Worm (Caenorhabditis elegans) whole organism, dauer: ENCODE results near the gene C27D6.12.
"Not testable (repeated sequence)": the region's sequence is repeated elsewhere in the genome, so short reads cannot be mapped to it uniquely, and the experiment has no call there.

Experiments
- unc-62 ChIP-seq: sonication (generic microtip); optimal IDR thresholded peaks from 2 replicates; lab custom pipeline; 2017; ENCODE audit warnings: missing biosample characterization, missing genetic modification reagents, missing genetic modification characterization

The C27D6.12 gene

DNA sequence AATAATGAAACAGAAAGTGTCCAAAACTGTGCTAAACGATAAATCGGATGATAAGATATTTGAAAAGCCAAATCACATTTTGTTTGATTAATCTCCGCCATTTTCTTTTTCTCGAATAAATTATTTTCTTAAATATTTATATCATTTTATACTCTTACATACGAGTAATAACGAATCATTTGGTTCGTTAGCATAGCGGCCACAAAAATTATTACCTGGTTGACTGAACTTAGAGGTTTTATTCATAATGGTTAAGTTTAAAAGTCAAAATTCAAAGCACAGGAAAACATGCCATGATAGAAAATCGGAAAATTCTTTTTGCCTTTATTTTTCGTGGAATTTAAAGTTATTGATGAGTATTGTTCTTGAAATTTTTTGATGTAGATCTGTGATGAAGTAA is 14.5 kb downstream of the C27D6.12 start, which contains the start of gene srb-5:
srb-5 (minus strand) TSS at position 101 of the 400 bp plus-strand sequence.
- no peak for TF ChIP-seq unc-62

ce11 chrII:5161102-5161501 is 16.7 kb downstream of the C27D6.12 start, which contains the start of gene C27D6.11:
C27D6.11 (minus strand) TSS chrII:5161202.
- no peak for TF ChIP-seq unc-62

- not testable (repeated sequence) for TF ChIP-seq unc-62
Measured at ce11 chrII:5158774-5159173, 19.0 kb downstream of the C27D6.12 start, which contains the start of gene F58A6.9. F58A6.9 (minus strand) TSS chrII:5158874.

- TF ChIP-seq unc-62, result no peak
Measured at ce11 chrII:5157525-5157924, 20.3 kb downstream of the C27D6.12 start, which contains the start of gene srb-13. srb-13 (minus strand) TSS chrII:5157625.

DNA sequence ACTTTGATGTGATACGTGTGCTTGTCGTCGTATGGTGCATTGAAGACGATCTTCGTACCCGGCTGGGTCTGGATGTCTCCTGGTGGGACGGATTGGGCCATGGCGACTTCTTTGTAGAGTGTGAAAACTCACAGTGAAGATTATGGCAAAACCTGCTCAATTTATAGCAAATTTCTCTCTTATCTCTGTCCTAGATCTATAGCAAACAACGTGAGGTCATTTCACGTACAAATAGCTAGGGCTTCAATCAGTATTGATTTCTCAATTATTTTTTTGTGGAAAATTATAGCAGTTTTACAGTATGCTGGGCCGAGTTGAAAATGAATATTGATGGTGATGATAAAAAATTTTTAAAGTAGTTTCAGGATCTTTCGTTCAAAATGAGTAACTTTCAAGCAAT is 20.8 kb downstream of the C27D6.12 start, which contains the start of gene msp-45:
msp-45 (minus strand) TSS at position 101 of the 400 bp plus-strand sequence.
- no peak for TF ChIP-seq unc-62

ce11 chrII:5154540-5154939 is 23.3 kb downstream of the C27D6.12 start, which contains the start of gene srb-12:
srb-12 (minus strand) TSS chrII:5154640.
- TF ChIP-seq unc-62, result no peak

DNA sequence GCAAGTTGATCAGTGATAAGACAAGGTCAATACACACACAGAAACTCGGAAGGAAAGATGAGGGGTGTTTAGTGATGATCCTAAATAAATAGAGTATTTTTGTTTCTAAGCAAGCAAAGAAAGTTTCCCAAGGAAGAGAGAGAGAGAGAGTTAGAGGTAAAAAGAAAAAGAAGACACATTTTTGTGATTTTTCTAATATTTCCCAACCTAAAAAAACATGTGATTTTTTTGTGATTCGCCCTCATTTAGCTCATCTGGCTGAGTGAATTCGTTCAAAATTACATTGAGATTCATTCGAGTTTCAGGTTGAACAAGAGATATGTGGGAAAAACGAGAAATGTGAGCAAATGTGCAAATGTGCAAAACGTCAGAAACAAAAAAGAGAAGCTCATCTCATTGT is 27.0 kb downstream of the C27D6.12 start, which contains the start of gene srb-16:
srb-16 (minus strand) TSS at position 101 of the 400 bp plus-strand sequence.
- no peak for TF ChIP-seq unc-62

DNA sequence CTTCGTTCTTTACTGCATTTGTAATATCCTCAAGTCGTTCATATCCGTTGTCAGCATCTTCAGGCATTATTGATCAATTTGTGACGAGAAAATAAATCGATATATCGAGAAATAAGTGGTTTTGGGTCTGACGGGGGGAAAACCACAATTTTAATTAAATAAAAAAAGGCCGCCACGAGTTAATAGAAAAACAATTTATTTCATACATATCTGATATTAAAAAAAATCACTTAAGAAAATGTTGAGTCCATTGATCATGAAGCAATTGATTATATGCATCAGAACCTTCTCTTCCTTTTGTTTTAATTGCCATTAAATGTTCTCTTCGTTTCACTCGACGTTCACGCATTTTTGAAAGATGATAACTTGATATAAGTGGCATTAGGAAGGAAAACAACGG is 29.5 kb downstream of the C27D6.12 start, which contains the start of gene F58A6.5:
F58A6.5 (minus strand) TSS at position 101 of the 400 bp plus-strand sequence.
- no peak for TF ChIP-seq unc-62

- no peak for TF ChIP-seq unc-62
Measured at ce11 chrII:5142619-5143018, 35.2 kb downstream of the C27D6.12 start, which contains the start of gene F58A6.1. F58A6.1 (plus strand) TSS chrII:5142919.

DNA sequence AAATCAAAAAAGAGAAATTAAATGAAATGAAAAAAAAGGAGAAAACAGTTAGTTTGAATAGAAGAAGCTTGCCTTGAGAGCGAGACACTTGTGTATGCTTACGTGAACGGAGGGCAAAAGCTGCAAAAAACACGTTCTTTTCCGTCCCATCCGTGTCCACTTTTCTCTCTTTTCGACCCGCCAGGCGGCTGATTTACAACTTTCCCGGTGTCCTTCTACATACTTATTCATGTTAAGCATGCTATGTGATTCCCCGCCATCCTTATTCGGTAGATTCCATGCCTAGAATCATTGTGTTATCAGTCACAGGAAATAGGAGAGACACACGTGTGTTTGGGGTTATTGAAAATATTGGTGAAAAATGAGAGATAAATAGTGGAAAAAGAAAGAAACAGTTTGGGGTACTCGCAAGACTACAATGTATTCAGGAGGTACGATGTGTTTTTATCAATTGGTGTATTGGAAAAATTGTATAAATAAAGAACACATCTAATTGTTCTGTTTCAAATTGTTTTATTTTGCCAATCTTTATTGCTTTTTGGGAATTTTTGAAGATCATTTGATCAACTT is 35.8 kb downstream of the C27D6.12 start, which contains the start of gene nas-29:
nas-29 (minus strand) TSS at position 92 of the 570 bp plus-strand sequence.
- no peak for TF ChIP-seq unc-62

DNA sequence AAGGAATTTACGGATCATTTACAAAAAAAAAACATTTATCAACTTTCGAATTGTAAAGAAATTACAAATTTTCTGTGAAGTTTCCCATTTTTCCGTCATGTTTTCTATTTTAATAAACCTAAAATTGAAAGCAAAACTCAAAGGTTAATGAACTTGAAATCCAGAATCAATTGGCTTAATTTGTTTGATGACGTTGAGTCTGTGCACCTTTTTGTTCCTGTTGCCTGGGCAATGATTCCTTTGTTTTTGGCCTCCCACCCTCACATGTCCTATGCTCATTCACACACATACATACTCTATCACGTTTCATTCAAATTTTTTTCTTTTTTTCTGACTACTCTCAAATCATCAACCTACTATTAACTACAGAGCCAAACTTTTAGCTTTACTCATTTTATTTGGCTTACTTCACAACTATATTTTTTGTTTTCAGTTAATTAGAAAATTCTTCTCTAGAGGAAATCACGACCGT is 41.5 kb downstream of the C27D6.12 start, which contains the start of gene F58A6.2:
F58A6.2 (plus strand) TSS at position 422 of the 472 bp plus-strand sequence.
- no peak for TF ChIP-seq unc-62

- TF ChIP-seq unc-62, result no peak
Measured at ce11 chrII:5131800-5132199, 46.0 kb downstream of the C27D6.12 start.

DNA sequence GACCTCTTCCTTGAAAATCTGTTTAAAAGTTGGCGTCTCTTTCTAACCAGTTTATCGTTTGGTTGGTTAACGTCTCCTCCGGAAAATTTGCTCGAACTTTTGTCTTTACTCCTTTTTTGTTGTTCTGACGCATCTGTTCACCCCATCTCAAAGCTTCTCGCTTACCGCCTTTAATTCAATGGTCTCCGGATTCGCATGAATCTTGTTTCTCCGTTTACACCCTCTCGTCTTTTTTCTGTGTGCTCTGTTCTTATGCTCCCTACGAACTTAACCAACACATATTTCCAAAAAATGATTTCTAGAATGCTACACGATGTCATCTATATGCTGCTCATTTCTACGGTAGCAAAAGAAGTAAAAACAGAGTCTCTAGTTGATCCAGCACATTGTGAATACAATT is 47.7 kb downstream of the C27D6.12 start, which contains the start of gene lgc-56:
lgc-56 (plus strand) TSS at position 301 of the 400 bp plus-strand sequence.
- TF ChIP-seq unc-62, result no peak
